Worm (Caenorhabditis elegans) whole organism, L4 larva: ENCODE data around the gene R02F11.9.
A peak's percentile ranks its signal among the peaks of the same experiment; 100 is the strongest.

Experiments
- R02D3.7 ChIP-seq: fragments of 150-350 bp; sonication (generic microtip); optimal IDR thresholded peaks from 3 replicates; lab custom pipeline; 2014; ENCODE audit warnings: missing biosample characterization, missing genetic modification characterization
- T20F7.1 ChIP-seq: fragments of 200-800 bp; sonication (Bioruptor generic); optimal IDR thresholded peaks from 2 replicates; lab custom pipeline; 2018; ENCODE audit warnings: mild to moderate bottlenecking, missing genetic modification characterization, missing compliant biosample characterization
- Y5F2A.4 ChIP-seq: fragments of 200-800 bp; sonication (Bioruptor generic); optimal IDR thresholded peaks from 2 replicates; lab custom pipeline; 2018; ENCODE audit warnings: mild to moderate bottlenecking, missing genetic modification characterization, missing compliant biosample characterization
- Y75B8A.6 ChIP-seq: fragments of 200-800 bp; sonication (Bioruptor generic); IDR thresholded peaks from 2 replicates; pipeline ENCODE4 v1.3.6; 2022; ENCODE audit warnings: missing genetic modification reagents, missing genetic modification characterization, missing compliant biosample characterization
- ZK337.2 ChIP-seq: fragments of 200-800 bp; sonication (Bioruptor generic); IDR thresholded peaks from 2 replicates; pipeline ENCODE4 v1.3.6; 2022; ENCODE audit warnings: missing genetic modification reagents, missing genetic modification characterization, missing compliant biosample characterization
- ZK546.5 ChIP-seq, 2 experiments: sonication (generic microtip); optimal IDR thresholded peaks; 2 replicates each; lab custom pipeline; 2017; ENCODE audit warnings: missing biosample characterization in 2 of 2, missing genetic modification characterization in 2 of 2
- aha-1 ChIP-seq: fragments of 150-350 bp; peaks from one replicate; lab custom pipeline; 2014; ENCODE audit warnings: missing biosample characterization, missing genetic modification characterization
- aly-2 ChIP-seq: sonication (generic microtip); optimal IDR thresholded peaks from 2 replicates; lab custom pipeline; 2018; ENCODE audit warnings: missing biosample characterization, missing genetic modification characterization
- attf-4 ChIP-seq: sonication (generic microtip); optimal IDR thresholded peaks from 3 replicates; lab custom pipeline; 2017; ENCODE audit warnings: missing biosample characterization, missing genetic modification characterization
- ceh-20 ChIP-seq: fragments of 200-800 bp; sonication (Bioruptor generic); IDR thresholded peaks from 2 replicates; pipeline ENCODE4 v1.3.6; 2022; ENCODE audit warnings: missing genetic modification reagents, missing genetic modification characterization, missing compliant biosample characterization
- ceh-62 ChIP-seq: sonication (generic microtip); optimal IDR thresholded peaks from 2 replicates; lab custom pipeline; 2017; ENCODE audit warnings: missing biosample characterization, missing genetic modification characterization
- ceh-82 ChIP-seq: sonication (generic microtip); optimal IDR thresholded peaks from 2 replicates; lab custom pipeline; 2017; ENCODE audit warnings: missing biosample characterization, missing genetic modification characterization
- ces-1 ChIP-seq: fragments of 150-350 bp; sonication (generic microtip); optimal IDR thresholded peaks from 4 replicates; lab custom pipeline; 2014; ENCODE audit warnings: missing biosample characterization, missing genetic modification reagents, missing genetic modification characterization
- ctbp-1 ChIP-seq: fragments of 200-800 bp; sonication (Bioruptor generic); IDR thresholded peaks from 2 replicates; pipeline ENCODE4 v1.3.6; 2022; ENCODE audit warnings: missing genetic modification reagents, missing genetic modification characterization, missing compliant biosample characterization
- daf-19 ChIP-seq: fragments of 200-800 bp; sonication (Bioruptor generic); conservative IDR thresholded peaks from 2 replicates; pipeline ENCODE4 v1.3.6; 2022; ENCODE audit warnings: missing genetic modification characterization, missing compliant biosample characterization
- daf-8 ChIP-seq: fragments of 200-800 bp; sonication (Bioruptor generic); IDR thresholded peaks from 2 replicates; pipeline ENCODE4 v1.3.6; 2022; ENCODE audit warnings: missing genetic modification characterization, missing compliant biosample characterization
- dmd-6 ChIP-seq: fragments of 200-800 bp; sonication (Bioruptor generic); IDR thresholded peaks from 2 replicates; pipeline ENCODE4 v1.3.6; 2022; ENCODE audit warnings: missing genetic modification reagents, missing genetic modification characterization, missing compliant biosample characterization
- dmd-8 ChIP-seq: fragments of 200-800 bp; sonication (Bioruptor generic); IDR thresholded peaks from 2 replicates; pipeline ENCODE4 v1.3.6; 2022; ENCODE audit warnings: missing genetic modification characterization, missing compliant biosample characterization
- dpl-1 ChIP-seq: fragments of 150-350 bp; optimal IDR thresholded peaks from 2 replicates; lab custom pipeline; 2014; ENCODE audit warnings: missing biosample characterization, missing genetic modification reagents, missing genetic modification characterization
- egl-43 ChIP-seq: fragments of 200-800 bp; sonication (Bioruptor generic); IDR thresholded peaks from 2 replicates; pipeline ENCODE4 v1.3.6; 2022; ENCODE audit warnings: missing genetic modification reagents, missing genetic modification characterization, missing compliant biosample characterization
- gei-8 ChIP-seq: fragments of 200-800 bp; sonication (Bioruptor generic); optimal IDR thresholded peaks from 2 replicates; lab custom pipeline; 2018; ENCODE audit warnings: mild to moderate bottlenecking, missing genetic modification characterization, missing compliant biosample characterization
- hlh-30 ChIP-seq: sonication (generic microtip); optimal IDR thresholded peaks from 2 replicates; lab custom pipeline; 2017; ENCODE audit warnings: antibody characterized with exemption, mild to moderate bottlenecking, missing genetic modification characterization, missing compliant biosample characterization; ENCODE audit not compliant: insufficient read depth
- jun-1 ChIP-seq: fragments of 150-350 bp; optimal IDR thresholded peaks from 2 replicates; lab custom pipeline; 2014; ENCODE audit warnings: missing biosample characterization, missing genetic modification reagents, missing genetic modification characterization
- lim-7 ChIP-seq: fragments of 200-800 bp; sonication (Bioruptor generic); IDR thresholded peaks from 2 replicates; pipeline ENCODE4 v1.3.6; 2022; ENCODE audit warnings: missing genetic modification characterization, missing compliant biosample characterization
- lin-38 ChIP-seq: fragments of 200-800 bp; sonication (Bioruptor generic); IDR thresholded peaks from 2 replicates; pipeline ENCODE4 v1.3.6; 2022; ENCODE audit warnings: missing genetic modification reagents, missing genetic modification characterization, missing compliant biosample characterization
- lir-3 ChIP-seq: sonication (generic microtip); optimal IDR thresholded peaks from 2 replicates; lab custom pipeline; 2016; ENCODE audit warnings: mild to moderate bottlenecking, missing genetic modification characterization, missing compliant biosample characterization
- mdt-29 ChIP-seq: fragments of 200-800 bp; sonication (Bioruptor generic); IDR thresholded peaks from 2 replicates; pipeline ENCODE4 v1.3.6; 2022; ENCODE audit warnings: missing genetic modification reagents, missing genetic modification characterization, missing compliant biosample characterization
- mep-1 ChIP-seq: fragments of 150-350 bp; sonication (generic microtip); optimal IDR thresholded peaks from 3 replicates; lab custom pipeline; 2014; ENCODE audit warnings: missing biosample characterization, missing genetic modification characterization
- mes-2 ChIP-seq: sonication (generic microtip); optimal IDR thresholded peaks from 2 replicates; lab custom pipeline; 2016; ENCODE audit warnings: missing genotype, mild to moderate bottlenecking, missing genetic modification characterization, missing compliant biosample characterization; ENCODE audit not compliant: poor library complexity, severe bottlenecking
- nhr-10 ChIP-seq: fragments of 150-350 bp; optimal IDR thresholded peaks from 2 replicates; lab custom pipeline; 2014; ENCODE audit warnings: missing biosample characterization, missing genetic modification characterization
- nhr-102 ChIP-seq: sonication (generic microtip); optimal IDR thresholded peaks from 2 replicates; lab custom pipeline; 2016; ENCODE audit warnings: mild to moderate bottlenecking, missing genetic modification characterization, moderate library complexity, missing compliant biosample characterization
- nhr-25 ChIP-seq: sonication (generic microtip); optimal IDR thresholded peaks from 2 replicates; lab custom pipeline; 2017; ENCODE audit warnings: missing genetic modification characterization, mild to moderate bottlenecking, missing compliant biosample characterization, antibody characterized with exemption, moderate library complexity, borderline replicate concordance; ENCODE audit not compliant: insufficient read depth
- nhr-42 ChIP-seq: fragments of 200-800 bp; sonication (Bioruptor generic); IDR thresholded peaks from 2 replicates; pipeline ENCODE4 v1.3.6; 2022; ENCODE audit warnings: missing genetic modification characterization, missing compliant biosample characterization
- nhr-48 ChIP-seq: sonication (generic microtip); optimal IDR thresholded peaks from 2 replicates; lab custom pipeline; 2016; ENCODE audit warnings: mild to moderate bottlenecking, missing genetic modification characterization, missing compliant biosample characterization
- nhr-6 ChIP-seq: fragments of 150-350 bp; optimal IDR thresholded peaks from 2 replicates; lab custom pipeline; 2014; ENCODE audit warnings: missing biosample characterization, missing genetic modification characterization
- nhr-76 ChIP-seq: fragments of 150-350 bp; optimal IDR thresholded peaks from 2 replicates; lab custom pipeline; 2014; ENCODE audit warnings: missing biosample characterization, missing genetic modification characterization
- saeg-2 ChIP-seq: fragments of 200-800 bp; sonication (Bioruptor generic); IDR thresholded peaks from 2 replicates; pipeline ENCODE4 v1.3.6; 2022; ENCODE audit warnings: missing genetic modification reagents, missing genetic modification characterization, missing compliant biosample characterization
- spr-1 ChIP-seq: sonication (generic microtip); optimal IDR thresholded peaks from 2 replicates; lab custom pipeline; 2016; ENCODE audit warnings: mild to moderate bottlenecking, missing genetic modification characterization, missing compliant biosample characterization
- spr-3 ChIP-seq: fragments of 200-800 bp; sonication (Bioruptor generic); optimal IDR thresholded peaks from 2 replicates; lab custom pipeline; 2018; ENCODE audit warnings: mild to moderate bottlenecking, missing genetic modification characterization, missing compliant biosample characterization
- tag-97 ChIP-seq: fragments of 200-800 bp; sonication (Bioruptor generic); IDR thresholded peaks from 2 replicates; pipeline ENCODE4 v1.3.6; 2022; ENCODE audit warnings: missing genetic modification characterization, missing compliant biosample characterization
- tra-1 ChIP-seq: fragments of 200-800 bp; sonication (Bioruptor generic); IDR thresholded peaks from 2 replicates; pipeline ENCODE4 v1.3.6; 2022; ENCODE audit warnings: missing genetic modification reagents, missing genetic modification characterization, missing compliant biosample characterization
- unc-39 ChIP-seq: sonication (generic microtip); optimal IDR thresholded peaks from 2 replicates; lab custom pipeline; 2017; ENCODE audit warnings: missing biosample characterization, missing genetic modification characterization
- unc-62 ChIP-seq, 3 experiments: fragments of 150-350 bp in 1 of 3; sonication (generic microtip); optimal IDR thresholded peaks in 2 of 3; peaks in 1 of 3; 1 replicate in 1 of 3; 2 replicates in 2 of 3; lab custom pipeline; 2014 to 2017; ENCODE audit warnings: missing biosample characterization in 3 of 3, missing genetic modification characterization in 3 of 3, missing genetic modification reagents in 3 of 3, missing genotype in 1 of 3
- zfp-3 ChIP-seq: fragments of 200-800 bp; sonication (Bioruptor generic); conservative IDR thresholded peaks from 2 replicates; pipeline ENCODE4 v1.3.6; 2022; ENCODE audit warnings: missing genetic modification reagents, missing genetic modification characterization, missing compliant biosample characterization
- zip-11 ChIP-seq: fragments of 200-800 bp; sonication (Bioruptor generic); IDR thresholded peaks from 2 replicates; pipeline ENCODE4 v1.3.6; 2022; ENCODE audit warnings: missing genetic modification characterization, missing compliant biosample characterization
- ztf-11 ChIP-seq: fragments of 150-350 bp; optimal IDR thresholded peaks from 2 replicates; lab custom pipeline; 2014; ENCODE audit warnings: missing biosample characterization, missing genetic modification characterization

Gene R02F11.9

DNA sequence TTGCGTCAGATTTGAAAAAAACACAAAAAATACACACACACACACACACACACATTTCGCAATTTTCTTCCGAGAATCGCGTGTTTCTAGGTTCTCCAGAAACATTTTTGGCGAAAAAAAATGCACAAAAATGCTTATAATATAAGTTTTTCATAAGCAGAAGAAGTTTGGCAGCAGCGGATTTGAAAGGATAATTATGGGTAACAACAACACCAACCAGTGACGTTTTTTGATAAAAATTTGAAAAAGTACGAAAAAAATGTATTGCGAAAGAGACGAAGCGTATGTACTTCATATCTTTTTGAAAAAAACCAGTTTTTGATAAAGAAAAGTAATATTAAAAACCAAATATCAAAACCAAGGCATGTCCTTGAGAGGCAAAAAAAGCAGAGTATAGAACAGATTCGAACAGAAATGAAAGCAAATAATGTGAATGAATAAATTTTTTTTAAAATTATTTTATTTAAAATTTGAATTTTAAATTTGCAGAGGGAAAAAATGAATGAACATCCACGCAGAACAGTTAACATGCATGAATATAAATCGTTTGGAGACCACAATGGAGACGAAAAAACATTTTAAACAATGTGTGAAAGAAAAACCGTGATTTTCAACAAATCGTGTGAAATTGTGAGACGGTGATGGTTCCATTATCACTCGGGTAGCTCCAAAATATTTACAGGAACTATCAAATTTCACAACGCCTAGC lies 36.6 kb downstream of the R02F11.9 start (continued):
- no peak for TF ChIP-seq ces-1 (GFP tag; lab: Kevin White, UChicago)
- TF ChIP-seq nhr-76 (tag; lab: Kevin White, UChicago): no peak
- peak; percentile 91 for TF ChIP-seq zfp-3
- TF ChIP-seq dmd-6 (GFP tag; lab: Robert Waterston, UW): peak; percentile 8; the same call in 1 of the 2 replicates
- TF ChIP-seq unc-62 (GFP tag; optimal IDR thresholded peaks at IDR 0.05 in 1 of 2; lab: Kevin White, UChicago): no peak
- TF ChIP-seq unc-62 (tag; optimal IDR thresholded peaks at IDR 0.05; lab: Kevin White, UChicago): no peak
- TF ChIP-seq aha-1: peak; percentile 4
- peak; percentile 34 for TF ChIP-seq hlh-30
- TF ChIP-seq attf-4 (tag; lab: Kevin White, UChicago): no peak
- TF ChIP-seq ceh-62 (tag; lab: Kevin White, UChicago): no peak
- TF ChIP-seq nhr-6 (tag; lab: Kevin White, UChicago): no peak
- no peak for TF ChIP-seq jun-1 (tag; lab: Kevin White, UChicago)
- peak; percentile 47; the same call in 1 of the 2 replicates for TF ChIP-seq nhr-42 (GFP tag; lab: Robert Waterston, UW)
- peak; percentile 69; the same call in 1 of the 2 replicates for TF ChIP-seq lim-7 (GFP tag; lab: Robert Waterston, UW)
- no peak for TF ChIP-seq ceh-82 (tag; lab: Kevin White, UChicago)
- TF ChIP-seq gei-8 (GFP tag; lab: Kevin White, UChicago): peak; percentile 54
- TF ChIP-seq dmd-8: peak; percentile 19; the same call in 1 of the 2 replicates
- TF ChIP-seq lir-3 (tag; lab: Kevin White, UChicago): peak; percentile 10
- TF ChIP-seq nhr-48: peak; percentile 0
- TF ChIP-seq daf-8 (GFP tag; lab: Robert Waterston, UW): no peak
- TF ChIP-seq dpl-1 (GFP tag; lab: Kevin White, UChicago): peak; percentile 3

ce11 chrV:4826710-4827380 lies 39.6 kb downstream of the R02F11.9 start, which contains the start of the genes hsp-6 and C37H5.5:
hsp-6 (minus strand) TSS chrV:4826760.
C37H5.5 (plus strand) TSS chrV:4827360.
- no peak for TF ChIP-seq nhr-25
- no peak for TF ChIP-seq egl-43 (GFP tag; lab: Robert Waterston, UW)
- no peak for TF ChIP-seq ZK546.5 (tag; optimal IDR thresholded peaks at IDR 0.05; lab: Kevin White, UChicago)
- TF ChIP-seq daf-19 (GFP tag; lab: Robert Waterston, UW): no peak
- TF ChIP-seq tra-1: no peak
- TF ChIP-seq R02D3.7 (tag; lab: Kevin White, UChicago): no peak
- no peak for TF ChIP-seq T20F7.1 (GFP tag; lab: Kevin White, UChicago)
- no peak for TF ChIP-seq attf-4 (tag; lab: Kevin White, UChicago)
- TF ChIP-seq mdt-29 (GFP tag; lab: Robert Waterston, UW): peak; percentile 91
- TF ChIP-seq tag-97: no peak
- no peak for TF ChIP-seq lim-7 (GFP tag; lab: Robert Waterston, UW)
- TF ChIP-seq mes-2 (tag; lab: Kevin White, UChicago): peak; percentile 92
- no peak for TF ChIP-seq unc-39 (tag; lab: Kevin White, UChicago)
- TF ChIP-seq lir-3 (tag; lab: Kevin White, UChicago): no peak
- TF ChIP-seq ces-1 (GFP tag; lab: Kevin White, UChicago): no peak
- peak; percentile 70 for TF ChIP-seq spr-1 (tag; lab: Kevin White, UChicago)
- no peak for TF ChIP-seq ztf-11
- 0 out of 2 replicates have a peak, but pooled peaks have one; percentile 18 for TF ChIP-seq ZK337.2 (GFP tag; lab: Robert Waterston, UW)
- peak; percentile 92 for TF ChIP-seq mep-1 (tag; lab: Kevin White, UChicago)
- no peak for TF ChIP-seq Y5F2A.4 (GFP tag; lab: Kevin White, UChicago)
- no peak for TF ChIP-seq nhr-10
- TF ChIP-seq zip-11 (GFP tag; lab: Robert Waterston, UW): no peak
- peak; percentile 69 for TF ChIP-seq dpl-1 (GFP tag; lab: Kevin White, UChicago)
- no peak for TF ChIP-seq aly-2
- TF ChIP-seq saeg-2 (GFP tag; lab: Robert Waterston, UW): no peak
- peak; percentile 79 for TF ChIP-seq lin-38 (GFP tag; lab: Robert Waterston, UW)
- TF ChIP-seq daf-8 (GFP tag; lab: Robert Waterston, UW): no peak
- TF ChIP-seq zfp-3: peak; percentile 41; the same call in 1 of the 2 replicates
- TF ChIP-seq ctbp-1: no peak
- TF ChIP-seq hlh-30: peak; percentile 99
- TF ChIP-seq ceh-20: peak; percentile 66; the same call in 1 of the 2 replicates
- TF ChIP-seq spr-3 (GFP tag; lab: Kevin White, UChicago): peak; percentile 7
- peak; percentile 59 for TF ChIP-seq nhr-102
- no peak for TF ChIP-seq Y75B8A.6 (GFP tag; lab: Robert Waterston, UW)
